Fruit fly (Drosophila melanogaster) Kc167 (cell line): ENCODE measurements around the gene CG7600.

Experiments
- Myc ChIP-seq: fragments of >200 bp; optimal IDR thresholded peaks from 2 replicates; lab custom pipeline; 2017; ENCODE audit warnings: missing external identifiers
- Sin3A ChIP-seq: fragments of >200 bp; optimal IDR thresholded peaks from 2 replicates; lab custom pipeline; 2018; ENCODE audit warnings: missing external identifiers
- h ChIP-seq: fragments of >200 bp; optimal IDR thresholded peaks from 3 replicates; lab custom pipeline; 2018; ENCODE audit warnings: missing external identifiers
- insv ChIP-seq: fragments of >200 bp; optimal IDR thresholded peaks from 3 replicates; lab custom pipeline; 2018; ENCODE audit warnings: missing external identifiers
- psq ChIP-seq: fragments of >200 bp; optimal IDR thresholded peaks from 2 replicates; lab custom pipeline; 2017; ENCODE audit warnings: missing external identifiers
- ttk ChIP-seq: sonication (Bioruptor generic); optimal IDR thresholded peaks from 2 replicates; lab custom pipeline; 2017; ENCODE audit warnings: missing external identifiers

CG7600 gene

dm6 chr3L:11260737-11261455 is 50.3 kb downstream of the CG7600 start:
- TF ChIP-seq psq (lab: Kevin White, UChicago) (no peak), ttk (no peak), h (lab: Kevin White, UChicago) (no peak), Myc (lab: Kevin White, UChicago) (no peak), insv (lab: Kevin White, UChicago) (no peak), Sin3A (lab: Kevin White, UChicago) (no peak)

- TF ChIP-seq insv (lab: Kevin White, UChicago) = no peak
- TF ChIP-seq Myc (lab: Kevin White, UChicago) = no peak
These were observed 51.0 kb downstream of the CG7600 start for dm6 chr3L:11261456-11262082.

dm6 chr3L:11262159-11262558 is 51.6 kb downstream of the CG7600 start:
- no peak for TF ChIP-seq psq (lab: Kevin White, UChicago)
- TF ChIP-seq insv (lab: Kevin White, UChicago) = no peak
- no peak for TF ChIP-seq h (lab: Kevin White, UChicago)
- TF ChIP-seq Myc (lab: Kevin White, UChicago) = no peak
- TF ChIP-seq ttk = no peak
- no peak for TF ChIP-seq Sin3A (lab: Kevin White, UChicago)
